Worm (Caenorhabditis elegans) whole organism, young adult: Measurements from ENCODE around the gene C45G9.6.

Source experiments
- B0019.2 ChIP-seq: fragments of 200-800 bp; sonication (Bioruptor generic); conservative IDR thresholded peaks from 2 replicates; pipeline ENCODE4 v1.3.6; 2022; ENCODE audit warnings: missing genetic modification reagents, missing genetic modification characterization, missing compliant biosample characterization
- D2030.7 ChIP-seq: fragments of 200-800 bp; sonication (Bioruptor generic); IDR thresholded peaks from 2 replicates; pipeline ENCODE4 v1.3.6; 2022; ENCODE audit warnings: missing genetic modification reagents, missing genetic modification characterization, missing compliant biosample characterization
- F49E8.2 ChIP-seq: sonication (generic microtip); optimal IDR thresholded peaks from 3 replicates; lab custom pipeline; 2017; ENCODE audit warnings: missing genetic modification characterization, mild to moderate bottlenecking, missing compliant biosample characterization, antibody characterized with exemption, moderate library complexity; ENCODE audit not compliant: insufficient read depth
- F57C9.4 ChIP-seq: sonication (generic microtip); optimal IDR thresholded peaks from 2 replicates; lab custom pipeline; 2017; ENCODE audit warnings: mild to moderate bottlenecking, missing genetic modification characterization, missing compliant biosample characterization
- T26A5.8 ChIP-seq: sonication (generic microtip); optimal IDR thresholded peaks from 2 replicates; lab custom pipeline; 2016; ENCODE audit warnings: missing genetic modification characterization, missing compliant biosample characterization
- Y53G8AR.9 ChIP-seq: fragments of 200-800 bp; sonication (Bioruptor generic); conservative IDR thresholded peaks from 2 replicates; pipeline ENCODE4 v1.3.6; 2022; ENCODE audit warnings: missing genetic modification reagents, missing genetic modification characterization, missing compliant biosample characterization
- Y67H2A.10 ChIP-seq: fragments of 200-800 bp; sonication (Bioruptor generic); conservative IDR thresholded peaks from 2 replicates; pipeline ENCODE4 v1.3.6; 2022; ENCODE audit warnings: missing genetic modification reagents, missing genetic modification characterization, missing compliant biosample characterization
- ZK185.1 ChIP-seq: sonication (generic microtip); optimal IDR thresholded peaks from 2 replicates; lab custom pipeline; 2016; ENCODE audit warnings: mild to moderate bottlenecking, missing genetic modification characterization, missing compliant biosample characterization; ENCODE audit not compliant: poor library complexity, severe bottlenecking
- akir-1 ChIP-seq: fragments of 200-800 bp; sonication (Bioruptor generic); optimal IDR thresholded peaks from 2 replicates; lab custom pipeline; 2018; ENCODE audit warnings: mild to moderate bottlenecking, missing genetic modification characterization, moderate library complexity, missing compliant biosample characterization
- ceh-27 ChIP-seq: fragments of 200-800 bp; sonication (Bioruptor generic); optimal IDR thresholded peaks from 2 replicates; lab custom pipeline; 2018; ENCODE audit warnings: mild to moderate bottlenecking, missing genetic modification characterization, moderate library complexity, missing compliant biosample characterization
- ceh-40 ChIP-seq: fragments of 200-800 bp; sonication (Bioruptor generic); IDR thresholded peaks from 2 replicates; pipeline ENCODE4 v1.3.6; 2022; ENCODE audit warnings: missing genetic modification characterization, missing compliant biosample characterization
- die-1 ChIP-seq: sonication (generic microtip); optimal IDR thresholded peaks from 2 replicates; lab custom pipeline; 2016; ENCODE audit warnings: missing genotype, mild to moderate bottlenecking, missing genetic modification characterization, missing compliant biosample characterization
- dox-1 ChIP-seq: fragments of 200-800 bp; sonication (Bioruptor generic); IDR thresholded peaks from 2 replicates; pipeline ENCODE4 v1.3.6; 2022; ENCODE audit warnings: missing genetic modification reagents, missing genetic modification characterization, missing compliant biosample characterization
- dpff-1 ChIP-seq: sonication (generic microtip); optimal IDR thresholded peaks from 2 replicates; lab custom pipeline; 2017; ENCODE audit warnings: mild to moderate bottlenecking, missing genetic modification characterization, missing compliant biosample characterization
- egl-18 ChIP-seq: fragments of 200-800 bp; sonication (Bioruptor generic); IDR thresholded peaks from 2 replicates; pipeline ENCODE4 v1.3.6; 2022; ENCODE audit warnings: missing genetic modification reagents, missing genetic modification characterization, missing compliant biosample characterization
- let-607 ChIP-seq, 2 experiments: fragments of 200-800 bp in 1 of 2; sonication (Bioruptor generic) in 1 of 2; sonication (generic microtip) in 1 of 2; optimal IDR thresholded peaks; 2 replicates each; lab custom pipeline; 2016 to 2018; ENCODE audit warnings: mild to moderate bottlenecking in 2 of 2, missing compliant biosample characterization in 2 of 2, missing genetic modification characterization in 2 of 2, moderate library complexity in 2 of 2, missing genotype in 1 of 2
- nfya-1 ChIP-seq: sonication (generic microtip); optimal IDR thresholded peaks from 2 replicates; lab custom pipeline; 2017; ENCODE audit warnings: antibody characterized with exemption, missing compliant biosample characterization, missing genetic modification characterization, borderline replicate concordance; ENCODE audit not compliant: insufficient read depth
- nhr-120 ChIP-seq: fragments of 200-800 bp; sonication (Bioruptor generic); IDR thresholded peaks from 2 replicates; pipeline ENCODE4 v1.3.6; 2022; ENCODE audit warnings: missing genetic modification characterization, missing compliant biosample characterization
- somi-1 ChIP-seq: fragments of 200-800 bp; sonication (Bioruptor generic); optimal IDR thresholded peaks from 2 replicates; lab custom pipeline; 2018; ENCODE audit warnings: mild to moderate bottlenecking, missing genetic modification characterization, missing compliant biosample characterization
- tbx-9 ChIP-seq: sonication (generic microtip); optimal IDR thresholded peaks from 2 replicates; lab custom pipeline; 2016; ENCODE audit warnings: borderline replicate concordance, missing genetic modification characterization, inconsistent platforms, missing compliant biosample characterization
- tlf-1 ChIP-seq: fragments of 200-800 bp; sonication (Bioruptor generic); optimal IDR thresholded peaks from 2 replicates; lab custom pipeline; 2018; ENCODE audit warnings: mild to moderate bottlenecking, missing genetic modification characterization, missing compliant biosample characterization
- unc-62 ChIP-seq: fragments of 150-350 bp; optimal IDR thresholded peaks from 2 replicates; lab custom pipeline; 2014; ENCODE audit warnings: missing biosample characterization, missing genetic modification reagents, missing genetic modification characterization
- xnd-1 ChIP-seq: sonication (generic microtip); optimal IDR thresholded peaks from 2 replicates; lab custom pipeline; 2016; ENCODE audit warnings: missing genotype, missing genetic modification reagents, missing genetic modification characterization, missing compliant biosample characterization
- zfh-2 ChIP-seq: fragments of 200-800 bp; sonication (Bioruptor generic); conservative IDR thresholded peaks from 2 replicates; pipeline ENCODE4 v1.3.6; 2022; ENCODE audit warnings: missing genetic modification reagents, missing genetic modification characterization, missing compliant biosample characterization
- ztf-18 ChIP-seq: sonication (generic microtip); optimal IDR thresholded peaks from 2 replicates; lab custom pipeline; 2016; ENCODE audit warnings: missing genotype, mild to moderate bottlenecking, missing genetic modification characterization, missing compliant biosample characterization
- ztf-6 ChIP-seq: fragments of 200-800 bp; sonication (Bioruptor generic); IDR thresholded peaks from 2 replicates; pipeline ENCODE4 v1.3.6; 2022; ENCODE audit warnings: missing genetic modification reagents, missing genetic modification characterization, missing compliant biosample characterization

C45G9.6 gene

DNA sequence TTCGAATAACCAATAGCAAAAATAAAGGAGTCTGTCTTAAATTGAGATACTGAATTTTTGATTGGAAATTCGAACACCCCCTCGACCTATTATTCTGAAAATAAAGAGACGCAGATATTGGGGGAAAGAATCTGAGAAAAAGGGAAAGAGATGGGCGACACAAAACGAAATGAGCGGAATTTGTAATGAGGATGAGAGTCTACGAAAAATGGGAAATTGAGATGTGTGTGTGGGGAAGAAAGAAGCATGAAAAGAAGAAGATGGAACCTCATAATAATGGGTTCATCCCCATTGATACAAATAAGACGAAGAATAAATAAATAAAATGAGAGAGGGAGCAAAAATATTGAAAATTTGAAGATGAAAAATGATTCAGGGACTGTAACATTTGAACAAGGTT lies 49.3 kb downstream of the C45G9.6 start, which contains the start of gene cah-1:
Gene cah-1, minus strand, starts transcription at position 101 of the 400 bp plus-strand sequence.
- no peak for TF ChIP-seq Y67H2A.10 (GFP tag; lab: Robert Waterston, UW)
- TF ChIP-seq ztf-18 (tag; lab: Kevin White, UChicago) = no peak
- TF ChIP-seq nhr-120 (GFP tag; lab: Robert Waterston, UW) = no peak
- no peak for TF ChIP-seq unc-62 (GFP tag; lab: Kevin White, UChicago)
- TF ChIP-seq B0019.2 (GFP tag; lab: Robert Waterston, UW) = no peak
- TF ChIP-seq F49E8.2 (tag; lab: Kevin White, UChicago) = no peak
- no peak for TF ChIP-seq ceh-27 (GFP tag; lab: Kevin White, UChicago)
- no peak for TF ChIP-seq ceh-40 (GFP tag; lab: Robert Waterston, UW)
- no peak for TF ChIP-seq zfh-2 (GFP tag; lab: Robert Waterston, UW)
- TF ChIP-seq ZK185.1 (tag; lab: Kevin White, UChicago) = no peak
- no peak for TF ChIP-seq let-607 (tag; optimal IDR thresholded peaks at IDR 0.05; lab: Kevin White, UChicago)
- TF ChIP-seq die-1 (tag; lab: Kevin White, UChicago) = no peak
- TF ChIP-seq egl-18 (GFP tag; lab: Robert Waterston, UW) = no peak
- no peak for TF ChIP-seq Y53G8AR.9 (GFP tag; lab: Robert Waterston, UW)
- no peak for TF ChIP-seq xnd-1
- TF ChIP-seq tbx-9 (tag; lab: Kevin White, UChicago) = no peak
- no peak for TF ChIP-seq somi-1 (GFP tag; lab: Kevin White, UChicago)
- no peak for TF ChIP-seq dox-1 (GFP tag; lab: Robert Waterston, UW)

DNA sequence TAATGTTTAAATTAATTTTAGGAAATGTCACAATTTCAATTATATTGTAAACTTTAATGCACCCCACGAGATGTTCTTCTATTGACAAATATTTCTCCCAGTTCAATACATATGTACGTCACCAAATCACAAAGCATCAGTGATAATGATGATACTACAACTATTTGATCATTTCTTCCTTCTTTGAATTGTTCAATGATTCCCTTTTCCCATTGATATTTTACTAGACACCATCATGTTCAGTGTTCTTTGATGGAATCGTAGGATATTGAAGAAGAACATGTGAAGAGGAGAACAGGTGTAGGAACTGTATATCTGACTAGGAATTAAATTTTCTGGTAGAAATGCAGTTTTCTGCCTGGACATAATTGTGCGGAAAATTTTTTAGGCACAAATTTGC lies 53.2 kb downstream of the C45G9.6 start:
- TF ChIP-seq xnd-1 (no peak), ztf-6 (GFP tag; lab: Robert Waterston, UW) (no peak), akir-1 (GFP tag; lab: Kevin White, UChicago) (no peak), unc-62 (GFP tag; lab: Kevin White, UChicago) (no peak), tlf-1 (GFP tag; lab: Kevin White, UChicago) (no peak), T26A5.8 (tag; lab: Kevin White, UChicago) (no peak), dpff-1 (tag; lab: Kevin White, UChicago) (no peak), D2030.7 (no peak), F57C9.4 (tag; lab: Kevin White, UChicago) (no peak), nfya-1 (no peak)
